Fruit fly (Drosophila melanogaster): ENCODE data around the gene Txl.

- TF ChIP-seq CG8478 (optimal IDR thresholded peaks at IDR 0.05) = no peak
- TF ChIP-seq CTCF (optimal IDR thresholded peaks at IDR 0.05) = peak in 1 of 2 experiments; percentile 6
These were observed 3.2 kb downstream of the Txl start, which contains the start of the genes Ppat-Dpck and scny for dm6 chr3L:5768532-5769497.
